Fruit fly (Drosophila melanogaster) whole organism, prepupa: Measurements from ENCODE around the gene CG13028.

Experiments
- Blimp-1 ChIP-seq: fragments of 200-800 bp; sonication (Bioruptor generic); optimal IDR thresholded peaks from 3 replicates; lab custom pipeline; 2017; ENCODE audit warnings: missing biosample characterization, missing genetic modification characterization, mild to moderate bottlenecking, moderate library complexity, missing genetic modification reagents
- CG10669 ChIP-seq: fragments of 200-800 bp; sonication (Bioruptor generic); optimal IDR thresholded peaks from 3 replicates; lab custom pipeline; 2018; ENCODE audit warnings: missing biosample characterization, mild to moderate bottlenecking, missing genetic modification characterization, moderate library complexity
- CG11294 ChIP-seq: fragments of 200-800 bp; sonication (Bioruptor generic); IDR thresholded peaks from 2 replicates; pipeline ENCODE4 v1.3.6; 2022; ENCODE audit warnings: missing biosample characterization, missing genetic modification characterization
- CG11902 ChIP-seq: fragments of 200-800 bp; sonication (Bioruptor generic); optimal IDR thresholded peaks from 3 replicates; lab custom pipeline; 2016; ENCODE audit warnings: missing biosample characterization, missing genetic modification characterization
- CG1621 ChIP-seq: fragments of 200-800 bp; sonication (Bioruptor generic); optimal IDR thresholded peaks from 3 replicates; lab custom pipeline; 2018; ENCODE audit warnings: missing biosample characterization, mild to moderate bottlenecking, missing genetic modification characterization
- CG16779 ChIP-seq: fragments of 200-800 bp; sonication (Bioruptor generic); optimal IDR thresholded peaks from 3 replicates; lab custom pipeline; 2017; ENCODE audit warnings: missing biosample characterization, mild to moderate bottlenecking, missing genetic modification characterization
- CG3032 ChIP-seq: fragments of 200-800 bp; optimal IDR thresholded peaks from 2 replicates; lab custom pipeline; 2019; ENCODE audit warnings: missing biosample characterization, mild to moderate bottlenecking, missing genetic modification characterization, moderate library complexity
- CG31627 ChIP-seq: fragments of 200-800 bp; sonication (Bioruptor generic); optimal IDR thresholded peaks from 3 replicates; lab custom pipeline; 2016; ENCODE audit warnings: missing biosample characterization, missing genetic modification characterization
- CG34406 ChIP-seq: fragments of 200-800 bp; sonication (Bioruptor generic); optimal IDR thresholded peaks from 3 replicates; lab custom pipeline; 2016; ENCODE audit warnings: missing biosample characterization, missing genetic modification characterization
- CG6163 ChIP-seq: fragments of 200-800 bp; sonication (Bioruptor generic); IDR thresholded peaks from 3 replicates; pipeline ENCODE4 v1.3.6; 2022; ENCODE audit warnings: missing biosample characterization, missing genetic modification characterization
- CG6276 ChIP-seq: fragments of 200-800 bp; sonication (Bioruptor generic); optimal IDR thresholded peaks from 2 replicates; lab custom pipeline; 2017; ENCODE audit warnings: missing biosample characterization, mild to moderate bottlenecking, missing genetic modification characterization
- CG6854 ChIP-seq: fragments of 200-800 bp; sonication (Bioruptor generic); optimal IDR thresholded peaks from 2 replicates; lab custom pipeline; 2017; ENCODE audit warnings: missing biosample characterization, mild to moderate bottlenecking, missing genetic modification characterization
- CG7368 ChIP-seq: fragments of 200-800 bp; sonication (Bioruptor generic); optimal IDR thresholded peaks from 3 replicates; lab custom pipeline; 2016; ENCODE audit warnings: missing biosample characterization, missing genetic modification characterization
- CG8119 ChIP-seq: fragments of 200-800 bp; sonication (Bioruptor generic); IDR thresholded peaks from 3 replicates; pipeline ENCODE4 v1.3.6; 2022; ENCODE audit warnings: missing biosample characterization, missing genetic modification characterization
- CG8319 ChIP-seq: fragments of 200-800 bp; sonication (Bioruptor generic); optimal IDR thresholded peaks from 3 replicates; lab custom pipeline; 2016; ENCODE audit warnings: missing biosample characterization, missing genetic modification characterization
- CG9139 ChIP-seq: fragments of 200-800 bp; sonication (Bioruptor generic); optimal IDR thresholded peaks from 3 replicates; lab custom pipeline; 2017; ENCODE audit warnings: missing biosample characterization, mild to moderate bottlenecking, missing genetic modification characterization
- Eip75B ChIP-seq: fragments of 200-800 bp; sonication (Bioruptor generic); optimal IDR thresholded peaks from 3 replicates; lab custom pipeline; 2016; ENCODE audit warnings: missing biosample characterization, missing genetic modification characterization
- Eip78C ChIP-seq: fragments of 200-800 bp; sonication (Bioruptor generic); peaks from one replicate; lab custom pipeline; 2016; ENCODE audit warnings: missing biosample characterization, missing genetic modification characterization
- Ets21C ChIP-seq: fragments of 200-800 bp; sonication (Bioruptor generic); optimal IDR thresholded peaks from 3 replicates; lab custom pipeline; 2016; ENCODE audit warnings: missing biosample characterization, missing genetic modification characterization
- Hr4 ChIP-seq: fragments of 200-800 bp; sonication (Bioruptor generic); optimal IDR thresholded peaks from 3 replicates; lab custom pipeline; 2016; ENCODE audit warnings: missing biosample characterization, missing genetic modification characterization
- Sox15 ChIP-seq: fragments of 200-800 bp; sonication (Bioruptor generic); optimal IDR thresholded peaks from 3 replicates; lab custom pipeline; 2016; ENCODE audit warnings: missing biosample characterization, missing genetic modification characterization
- achi ChIP-seq: fragments of 200-800 bp; sonication (Bioruptor generic); optimal IDR thresholded peaks from 3 replicates; lab custom pipeline; 2016; ENCODE audit warnings: missing biosample characterization, missing genetic modification characterization
- cyc ChIP-seq: fragments of 200-800 bp; sonication (Bioruptor generic); optimal IDR thresholded peaks from 3 replicates; lab custom pipeline; 2016; ENCODE audit warnings: missing biosample characterization, missing genetic modification characterization
- eg ChIP-seq: fragments of 200-800 bp; sonication (Bioruptor generic); IDR thresholded peaks from 3 replicates; pipeline ENCODE4 v1.3.6; 2022; ENCODE audit warnings: missing biosample characterization, missing genetic modification characterization
- esn ChIP-seq: fragments of 200-800 bp; sonication (Bioruptor generic); optimal IDR thresholded peaks from 2 replicates; lab custom pipeline; 2016; ENCODE audit warnings: missing biosample characterization, mild to moderate bottlenecking, missing genetic modification characterization, moderate library complexity
- fd85E ChIP-seq: fragments of 200-800 bp; sonication (Bioruptor generic); optimal IDR thresholded peaks from 3 replicates; lab custom pipeline; 2016; ENCODE audit warnings: missing biosample characterization, missing genetic modification characterization
- fkh ChIP-seq: fragments of 200-800 bp; sonication (Bioruptor generic); optimal IDR thresholded peaks from 3 replicates; lab custom pipeline; 2017; ENCODE audit warnings: missing biosample characterization, mild to moderate bottlenecking, missing genetic modification characterization, moderate library complexity
- lz ChIP-seq: fragments of 200-800 bp; sonication (Bioruptor generic); optimal IDR thresholded peaks from 3 replicates; lab custom pipeline; 2016; ENCODE audit warnings: missing biosample characterization, missing genetic modification characterization
- net ChIP-seq: fragments of 200-800 bp; sonication (Bioruptor generic); optimal IDR thresholded peaks from 3 replicates; lab custom pipeline; 2016; ENCODE audit warnings: missing biosample characterization, missing genetic modification characterization
- pdm3 ChIP-seq: fragments of 200-800 bp; sonication (Bioruptor generic); optimal IDR thresholded peaks from 3 replicates; lab custom pipeline; 2016; ENCODE audit warnings: missing biosample characterization, missing genetic modification characterization
- svp ChIP-seq: fragments of 200-800 bp; sonication (Bioruptor generic); peaks from one replicate; lab custom pipeline; 2016; ENCODE audit warnings: missing biosample characterization, missing genetic modification characterization
- vri ChIP-seq: fragments of 200-800 bp; sonication (Bioruptor generic); optimal IDR thresholded peaks from 3 replicates; lab custom pipeline; 2016; ENCODE audit warnings: missing biosample characterization, mild to moderate bottlenecking, missing genetic modification characterization

Gene CG13028

DNA sequence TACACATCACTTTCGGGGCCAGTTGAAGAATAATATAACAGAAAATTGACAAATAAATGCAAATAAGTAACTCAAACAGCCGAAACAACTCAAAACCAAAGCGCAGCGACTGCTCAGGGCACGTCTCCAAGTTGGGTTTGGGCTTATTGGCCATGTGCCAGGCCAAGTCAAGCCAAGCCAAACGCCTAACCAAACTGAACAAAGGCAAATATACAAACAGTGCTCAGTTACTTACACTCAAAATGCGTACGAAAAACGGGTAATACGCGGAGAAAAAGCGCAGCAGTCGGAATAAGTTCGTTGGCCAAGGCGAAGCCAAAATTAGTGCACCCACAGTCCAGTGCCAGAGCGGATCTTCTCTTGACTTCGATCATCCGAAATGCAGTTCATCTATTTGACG is at the start of gene CG13028:
TSS of gene CG13028 (plus strand) at position 301 of the 400 bp plus-strand sequence.
- TF ChIP-seq Sox15 (GFP tag; lab: Kevin White, UChicago) (no peak), CG7368 (no peak), lz (GFP tag; lab: Kevin White, UChicago) (no peak), CG1621 (tag; lab: Kevin White, UChicago) (no peak), CG34406 (no peak), cyc (no peak), esn (GFP tag; lab: Kevin White, UChicago) (no peak), achi (GFP tag; lab: Kevin White, UChicago) (no peak), CG6854 (GFP tag; lab: Kevin White, UChicago) (no peak), CG6276 (GFP tag; lab: Kevin White, UChicago) (no peak), fkh (GFP tag; lab: Kevin White, UChicago) (no peak), fd85E (GFP tag; lab: Kevin White, UChicago) (no peak), Blimp-1 (no peak), CG6163 (GFP tag; lab: Robert Waterston, UW) (no peak), net (GFP tag; lab: Kevin White, UChicago) (no peak), CG8119 (GFP tag; lab: Robert Waterston, UW) (no peak)
- TF ChIP-seq, all 60 proteins: peak for 0

DNA sequence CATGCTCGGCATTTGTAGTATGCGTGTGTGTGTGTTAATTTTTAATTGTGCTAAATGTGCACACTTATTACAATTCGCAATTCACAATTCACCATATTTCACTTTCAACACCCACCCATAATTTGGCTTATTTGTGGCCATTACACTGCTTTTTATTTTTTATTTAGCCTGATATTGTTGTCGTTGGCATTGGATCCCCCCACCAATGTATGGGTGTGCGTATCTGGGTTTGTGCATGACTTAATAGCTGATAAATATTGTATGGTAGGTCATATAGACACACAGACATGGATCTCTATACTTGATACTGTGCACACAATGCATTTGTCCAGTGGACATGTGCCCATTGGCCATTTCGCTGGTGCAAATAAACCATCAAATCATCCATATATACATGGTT is 49.4 kb upstream of the CG13028 start:
- TF ChIP-seq vri (GFP tag; lab: Kevin White, UChicago) (peak; percentile 61), eg (GFP tag; lab: Robert Waterston, UW) (0 out of 3 replicates have a peak, but pooled peaks have one; percentile 7), CG9139 (GFP tag; lab: Kevin White, UChicago) (no peak)

DNA sequence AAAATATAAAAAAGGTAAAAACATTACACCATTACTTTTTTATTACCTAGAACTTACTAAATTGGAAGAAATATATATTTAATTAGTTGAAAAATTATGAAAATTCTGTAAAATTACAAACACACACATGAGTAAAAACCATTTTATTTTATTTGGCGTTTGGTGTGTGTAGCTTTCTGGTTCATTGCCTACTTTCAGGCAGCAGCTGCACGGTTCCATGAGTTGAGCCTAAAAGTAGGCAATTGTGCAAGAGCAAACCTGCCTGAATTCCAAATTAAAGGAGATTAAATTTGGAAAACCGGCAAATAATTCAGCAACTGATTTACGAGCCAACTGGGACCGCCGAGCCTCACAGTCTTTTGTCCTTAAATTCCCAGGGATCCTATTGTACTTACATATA is 47.6 kb upstream of the CG13028 start:
- TF ChIP-seq Ets21C, result no peak
- no peak for TF ChIP-seq Blimp-1
- no peak for TF ChIP-seq pdm3 (GFP tag; lab: Kevin White, UChicago)
- TF ChIP-seq CG3032 (tag; lab: Kevin White, UChicago), result no peak
- TF ChIP-seq CG11294 (GFP tag; lab: Robert Waterston, UW), result no peak
- TF ChIP-seq achi (GFP tag; lab: Kevin White, UChicago), result no peak
- no peak for TF ChIP-seq CG16779 (tag; lab: Kevin White, UChicago)

DNA sequence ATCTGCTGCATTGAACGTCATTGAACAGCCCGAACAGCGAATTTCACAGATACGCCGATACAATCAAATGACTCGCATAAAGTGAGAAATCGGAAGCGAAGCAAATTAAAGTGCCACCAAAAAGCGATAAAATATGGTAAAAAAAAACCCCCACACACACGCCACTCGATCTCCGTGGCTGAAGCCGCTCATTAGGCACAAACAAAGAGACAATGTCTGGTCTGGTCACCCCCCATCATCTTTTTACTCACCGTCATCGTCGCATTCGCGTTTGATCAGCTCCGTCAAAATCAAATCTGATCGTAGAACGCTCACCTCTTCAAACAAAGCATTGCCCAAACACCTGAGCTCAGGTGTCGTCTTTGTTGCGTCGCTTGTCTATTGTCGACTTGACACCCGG is 47.1 kb upstream of the CG13028 start:
- TF ChIP-seq Blimp-1 (no peak), Hr4 (GFP tag; lab: Kevin White, UChicago) (no peak), CG10669 (GFP tag; lab: Kevin White, UChicago) (no peak), CG11902 (no peak)

DNA sequence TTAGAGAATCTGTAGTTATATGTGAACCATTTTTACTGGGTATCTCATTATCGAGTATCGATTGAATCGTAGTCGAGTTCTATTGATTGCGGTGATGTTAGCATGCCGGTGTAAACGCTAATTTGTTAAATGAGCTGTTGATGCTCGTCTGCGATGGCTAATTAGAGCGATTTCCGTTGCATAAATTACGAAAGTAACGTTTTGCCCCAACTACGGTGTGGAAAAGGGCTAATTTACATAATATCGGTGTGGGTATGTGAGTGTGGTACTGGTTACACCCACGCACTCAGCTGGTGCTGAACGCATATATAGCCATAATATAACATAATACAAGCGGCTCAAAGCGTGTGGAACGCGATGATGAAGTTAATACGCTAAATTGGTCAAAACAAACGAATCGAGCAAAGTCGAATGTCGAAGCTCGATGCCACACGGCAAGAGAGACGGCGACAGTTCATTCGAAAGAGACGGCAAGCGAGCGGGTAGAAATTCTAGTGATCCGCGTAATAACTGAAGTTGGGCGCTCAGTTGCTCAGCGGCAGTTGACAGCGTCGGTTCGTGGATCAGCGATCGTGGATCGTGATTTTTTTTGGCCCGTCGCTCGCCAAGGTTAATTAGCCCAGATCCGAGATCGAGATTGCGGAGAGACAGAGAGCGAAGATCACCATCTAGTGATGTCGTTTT is 46.1 kb upstream of the CG13028 start, which contains the start of gene CG32170:
TSS of gene CG32170 (plus strand) at position 525 of the 684 bp plus-strand sequence.
- TF ChIP-seq CG31627, result no peak
- TF ChIP-seq Eip78C (GFP tag; lab: Kevin White, UChicago), result peak; percentile 48
- peak; percentile 57 for TF ChIP-seq svp (GFP tag; lab: Kevin White, UChicago)
- peak; percentile 33; the same call in 2 of the 3 replicates for TF ChIP-seq eg (GFP tag; lab: Robert Waterston, UW)
- no peak for TF ChIP-seq CG8319
- TF ChIP-seq achi (GFP tag; lab: Kevin White, UChicago), result no peak
- peak; percentile 2 for TF ChIP-seq vri (GFP tag; lab: Kevin White, UChicago)
- TF ChIP-seq CG6163 (GFP tag; lab: Robert Waterston, UW), result 0 out of 3 replicates have a peak, but pooled peaks have one; percentile 34
- no peak for TF ChIP-seq Eip75B (GFP tag; lab: Kevin White, UChicago)
- peak; percentile 10 for TF ChIP-seq fkh (GFP tag; lab: Kevin White, UChicago)
